Worm (Caenorhabditis elegans): ENCODE measurements around the gene nspb-11.
A peak's percentile ranks its signal among the peaks of the same experiment; 100 is the strongest.

nspb-11 gene

ce11 chrII:12901025-12901424, 6.1 kb upstream of the nspb-11 start, which contains the start of gene clec-65:
Gene clec-65 (plus strand): TSS chrII:12901325.
- TF ChIP-seq sem-2 (GFP tag; optimal IDR thresholded peaks at IDR 0.05) = no peak
- TF ChIP-seq ham-2 (GFP tag; optimal IDR thresholded peaks at IDR 0.05) = no peak
- TF ChIP-seq ztf-11 (tag; optimal IDR thresholded peaks at IDR 0.05) = no peak
- no peak for TF ChIP-seq unc-120 (tag; optimal IDR thresholded peaks at IDR 0.05; ENCODE audit: poor library complexity, severe bottlenecking)
- no peak for TF ChIP-seq lin-32 (GFP tag; optimal IDR thresholded peaks at IDR 0.05)
- no peak for TF ChIP-seq ces-1 (GFP tag; optimal IDR thresholded peaks at IDR 0.05)
- no peak for TF ChIP-seq mep-1 (tag; optimal IDR thresholded peaks at IDR 0.05)
- TF ChIP-seq hlh-1 (tag; optimal IDR thresholded peaks at IDR 0.05) = no peak
- no peak for TF ChIP-seq bed-3 (GFP tag; optimal IDR thresholded peaks at IDR 0.05)
- no peak for TF ChIP-seq unc-39 (tag; optimal IDR thresholded peaks at IDR 0.05)
- no peak for TF ChIP-seq mls-2 (tag; optimal IDR thresholded peaks at IDR 0.05)
- TF ChIP-seq snpc-4 (tag; optimal IDR thresholded peaks at IDR 0.05) = no peak

ce11 chrII:12904174-12904573, 3.0 kb upstream of the nspb-11 start, which contains the start of gene clec-66:
Gene clec-66 (plus strand): TSS chrII:12904398.
- no peak for TF ChIP-seq sptf-1 (tag; optimal IDR thresholded peaks at IDR 0.05)
- TF ChIP-seq lin-13 (tag; optimal IDR thresholded peaks at IDR 0.05) = no peak
- no peak for TF ChIP-seq pha-4 (tag; optimal IDR thresholded peaks at IDR 0.05)
- no peak for TF ChIP-seq unc-120 (tag; optimal IDR thresholded peaks at IDR 0.05; ENCODE audit: poor library complexity, severe bottlenecking)
- no peak for TF ChIP-seq sem-2 (GFP tag; optimal IDR thresholded peaks at IDR 0.05)
- TF ChIP-seq lsy-2 (tag; optimal IDR thresholded peaks at IDR 0.05) = no peak
- no peak for TF ChIP-seq M03D4.4 (tag; optimal IDR thresholded peaks at IDR 0.05)
- TF ChIP-seq lin-32 (GFP tag; optimal IDR thresholded peaks at IDR 0.05) = no peak
- TF ChIP-seq mep-1 (tag; optimal IDR thresholded peaks at IDR 0.05) = no peak
- no peak for TF ChIP-seq ham-2 (GFP tag; optimal IDR thresholded peaks at IDR 0.05)
- no peak for TF ChIP-seq nhr-237 (tag; optimal IDR thresholded peaks at IDR 0.05)
- TF ChIP-seq elt-1 (tag; optimal IDR thresholded peaks at IDR 0.05; ENCODE audit: borderline replicate concordance, insufficient read depth) = no peak
- TF ChIP-seq ceh-83 (GFP tag; optimal IDR thresholded peaks at IDR 0.05) = no peak
- TF ChIP-seq flh-1 (GFP tag; optimal IDR thresholded peaks at IDR 0.05) = no peak

ce11 chrII:12908779-12909178, 1.6 kb downstream of the nspb-11 start, which contains the start of gene ddn-2:
Gene ddn-2 (plus strand): TSS chrII:12909079.
- TF ChIP-seq drap-1 (GFP tag; optimal IDR thresholded peaks at IDR 0.05) (no peak), sem-2 (GFP tag; optimal IDR thresholded peaks at IDR 0.05) (no peak), elt-3 (tag; optimal IDR thresholded peaks at IDR 0.05) (no peak), nhr-12 (tag; optimal IDR thresholded peaks at IDR 0.05) (no peak), mep-1 (tag; optimal IDR thresholded peaks at IDR 0.05) (no peak), M03D4.4 (tag; optimal IDR thresholded peaks at IDR 0.05) (no peak), unc-62 (GFP tag; optimal IDR thresholded peaks at IDR 0.05) (no peak), lsy-2 (tag; optimal IDR thresholded peaks at IDR 0.05) (no peak), ceh-39 (tag; optimal IDR thresholded peaks at IDR 0.05) (no peak), pha-4 (tag; optimal IDR thresholded peaks at IDR 0.05) (no peak), cnd-1 (tag; optimal IDR thresholded peaks at IDR 0.05) (no peak), unc-120 (tag; optimal IDR thresholded peaks at IDR 0.05; ENCODE audit: poor library complexity, severe bottlenecking) (no peak), nhr-76 (tag; optimal IDR thresholded peaks at IDR 0.05) (no peak)

- TF ChIP-seq unc-120 (tag; optimal IDR thresholded peaks at IDR 0.05; ENCODE audit: poor library complexity, severe bottlenecking) (peak; percentile 33), nhr-12 (tag; optimal IDR thresholded peaks at IDR 0.05) (no peak)
Observed at ce11 chrII:12914514-12915075, 7.4 kb downstream of the nspb-11 start, which contains the start of gene F35C5.12. Gene F35C5.12 (minus strand): TSS chrII:12914564.

ce11 chrII:12918960-12919553, 11.9 kb downstream of the nspb-11 start, which contains the start of the genes F58G1.2 and wago-4:
Gene F58G1.2 (minus strand): TSS chrII:12919010.
Gene wago-4 (plus strand): TSS chrII:12919551.
- TF ChIP-seq nhr-12 (tag; optimal IDR thresholded peaks at IDR 0.05) = no peak
- TF ChIP-seq mep-1 (tag; optimal IDR thresholded peaks at IDR 0.05) = peak; percentile 48
- no peak for TF ChIP-seq nhr-28 (tag; optimal IDR thresholded peaks at IDR 0.05)
- no peak for TF ChIP-seq zip-8 (tag; optimal IDR thresholded peaks at IDR 0.05)
- TF ChIP-seq lin-13 (tag; optimal IDR thresholded peaks at IDR 0.05) = peak; percentile 68
